Worm (Caenorhabditis elegans): ENCODE results near the gene F10G2.7.

DNA sequence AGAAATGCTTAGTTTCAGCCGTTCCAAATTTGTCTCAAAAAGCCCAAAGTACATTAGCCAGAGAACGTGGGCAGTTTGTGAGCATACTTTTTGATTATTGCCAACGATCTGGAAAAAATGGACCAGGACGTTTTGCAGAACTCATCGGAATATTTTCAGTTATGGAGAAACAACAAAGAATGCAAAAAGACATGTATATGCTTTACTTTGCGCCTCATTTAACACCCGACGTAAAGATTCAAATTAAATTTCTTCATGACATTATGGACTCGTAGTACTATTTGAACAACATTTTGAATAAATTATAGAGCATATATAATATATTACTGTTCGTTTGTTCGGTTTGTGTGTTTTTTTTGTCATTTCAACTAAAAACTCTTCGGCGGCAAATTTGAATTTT lies 6.4 kb upstream of the F10G2.7 start, which contains the start of gene srh-244:
- TF ChIP-seq unc-62 (GFP tag; optimal IDR thresholded peaks at IDR 0.05) (no peak), unc-39 (tag; optimal IDR thresholded peaks at IDR 0.05) (no peak), pha-4 (tag; optimal IDR thresholded peaks at IDR 0.05) (no peak), elt-1 (tag; optimal IDR thresholded peaks at IDR 0.05; ENCODE audit: borderline replicate concordance, insufficient read depth) (no peak), ceh-83 (GFP tag; optimal IDR thresholded peaks at IDR 0.05) (no peak), nhr-12 (tag; optimal IDR thresholded peaks at IDR 0.05) (no peak)
